Fruit fly (Drosophila melanogaster): ENCODE data around the gene Wnk.

The Wnk gene

DNA sequence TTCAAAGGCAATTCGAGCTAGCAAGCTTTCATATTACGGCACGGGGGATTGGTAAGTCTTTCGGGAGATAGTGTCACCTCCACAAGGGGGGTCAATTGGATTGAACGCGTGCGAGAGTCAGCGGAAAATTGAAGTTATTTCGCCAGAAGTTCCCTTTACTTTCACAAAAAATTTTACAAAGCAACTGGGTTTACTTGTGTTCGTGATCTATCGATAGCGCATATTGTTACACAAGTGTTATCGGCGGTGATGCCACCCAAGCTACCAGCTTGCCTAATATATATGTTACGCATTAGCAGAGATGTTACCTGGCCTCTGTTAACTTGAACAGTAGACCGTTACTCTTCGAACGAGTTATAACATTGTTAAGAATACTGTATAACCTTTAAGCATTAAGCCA lies at the start of gene Wnk:
Gene Wnk (minus strand): TSS at position 177 of the 400 bp plus-strand sequence.
- TF ChIP-seq pan (optimal IDR thresholded peaks at IDR 0.05) = no peak
- TF ChIP-seq usp (GFP tag; optimal IDR thresholded peaks at IDR 0.05) = no peak
- no peak for TF ChIP-seq CG8478 (optimal IDR thresholded peaks at IDR 0.05)
- TF ChIP-seq EcR (GFP tag; optimal IDR thresholded peaks at IDR 0.05) = no peak
- TF ChIP-seq psq (optimal IDR thresholded peaks at IDR 0.05) = no peak
- TF ChIP-seq Dll (optimal IDR thresholded peaks at IDR 0.05) = no peak

DNA sequence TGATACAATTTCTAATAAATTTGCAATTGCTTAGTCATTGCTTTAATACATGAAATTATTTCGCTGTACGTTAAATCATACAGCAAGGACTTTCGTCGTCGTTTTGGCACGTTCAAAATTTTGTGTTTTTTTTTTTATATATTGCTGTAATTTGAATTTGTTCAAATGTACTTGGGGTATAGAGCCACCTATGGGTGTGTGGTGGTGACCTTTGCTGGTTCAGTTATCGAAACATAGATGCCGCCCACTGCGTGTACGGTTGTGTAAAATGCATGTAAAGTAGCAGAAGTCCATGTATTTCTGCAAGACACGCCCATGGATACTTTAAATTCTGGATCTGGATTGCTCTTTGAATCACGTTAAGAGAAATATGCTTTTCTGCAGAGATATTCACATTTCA lies 49.5 kb upstream of the Wnk start:
- TF ChIP-seq usp (GFP tag; optimal IDR thresholded peaks at IDR 0.05) = no peak
- no peak for TF ChIP-seq Dll (optimal IDR thresholded peaks at IDR 0.05)
- TF ChIP-seq psq (optimal IDR thresholded peaks at IDR 0.05) = no peak
- no peak for TF ChIP-seq CG8478 (optimal IDR thresholded peaks at IDR 0.05)
- no peak for TF ChIP-seq EcR (GFP tag; optimal IDR thresholded peaks at IDR 0.05)
- TF ChIP-seq pan (optimal IDR thresholded peaks at IDR 0.05) = no peak

DNA sequence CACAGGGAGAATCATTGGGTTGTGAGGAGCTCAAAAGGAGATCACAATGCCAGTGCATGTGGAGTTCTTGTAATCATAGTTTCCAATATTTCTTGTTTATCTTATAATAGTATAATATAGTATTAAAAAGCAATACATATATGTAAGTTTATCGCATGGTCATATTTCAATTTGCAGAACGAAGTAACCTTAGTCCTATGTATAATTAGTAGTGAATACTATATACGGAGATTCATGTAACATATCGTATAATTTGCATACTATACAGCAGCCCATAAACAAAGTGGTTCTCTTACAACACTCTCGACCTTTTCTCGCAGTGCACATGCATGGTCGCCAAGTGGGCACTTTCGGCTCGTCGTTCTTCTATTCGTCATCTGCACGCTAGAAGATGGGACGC lies 47.5 kb upstream of the Wnk start:
- TF ChIP-seq EcR (GFP tag; optimal IDR thresholded peaks at IDR 0.05) (no peak), usp (GFP tag; optimal IDR thresholded peaks at IDR 0.05) (no peak), Dll (optimal IDR thresholded peaks at IDR 0.05) (no peak), CG8478 (optimal IDR thresholded peaks at IDR 0.05) (no peak), pan (optimal IDR thresholded peaks at IDR 0.05) (no peak), psq (optimal IDR thresholded peaks at IDR 0.05) (no peak)

DNA sequence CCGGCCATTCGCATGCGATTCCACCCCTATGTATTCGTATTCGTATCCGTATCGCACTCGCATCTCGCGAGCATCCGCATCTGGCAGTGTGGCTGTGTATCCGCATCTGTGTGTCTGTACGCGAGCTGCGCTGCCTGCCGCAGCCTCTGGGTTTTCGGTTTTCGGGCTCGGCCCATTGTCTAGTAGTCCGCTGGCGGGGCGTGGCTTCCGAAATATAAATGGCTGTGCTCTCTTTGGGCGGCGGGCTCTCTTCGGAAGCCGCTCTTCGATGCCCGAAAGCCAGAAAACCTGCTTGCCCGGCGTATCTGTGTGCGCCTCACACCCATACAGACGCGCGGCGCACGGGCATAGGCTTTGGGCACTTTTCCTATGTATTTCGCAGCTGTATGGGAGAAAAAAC lies 43.6 kb upstream of the Wnk start:
- TF ChIP-seq CG8478 (optimal IDR thresholded peaks at IDR 0.05) = no peak
- TF ChIP-seq usp (GFP tag; optimal IDR thresholded peaks at IDR 0.05) = no peak
- no peak for TF ChIP-seq EcR (GFP tag; optimal IDR thresholded peaks at IDR 0.05)
- TF ChIP-seq psq (optimal IDR thresholded peaks at IDR 0.05) = no peak
- TF ChIP-seq pan (optimal IDR thresholded peaks at IDR 0.05) = no peak
- no peak for TF ChIP-seq Dll (optimal IDR thresholded peaks at IDR 0.05)

DNA sequence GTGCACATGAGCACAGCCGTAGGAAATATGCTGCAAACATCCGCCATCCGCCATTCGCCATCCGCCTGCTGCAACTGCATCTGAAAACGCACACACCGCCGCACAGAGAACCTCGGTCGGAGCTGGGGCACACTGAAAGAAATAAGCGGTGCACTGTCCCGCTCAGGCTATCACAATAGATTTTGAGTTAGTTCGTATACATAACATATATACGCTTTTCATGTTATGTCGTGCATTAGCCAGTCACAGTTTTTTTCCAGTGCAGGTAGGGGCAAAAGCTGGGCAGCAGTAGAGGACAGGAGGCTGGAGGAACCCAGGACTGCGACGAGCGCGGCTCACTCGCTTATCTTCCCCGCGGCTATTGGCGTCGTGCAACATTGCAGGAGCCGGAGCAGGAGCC lies 39.7 kb upstream of the Wnk start:
- no peak for TF ChIP-seq usp (GFP tag; optimal IDR thresholded peaks at IDR 0.05)
- TF ChIP-seq pan (optimal IDR thresholded peaks at IDR 0.05) = no peak
- TF ChIP-seq CG8478 (optimal IDR thresholded peaks at IDR 0.05) = no peak

DNA sequence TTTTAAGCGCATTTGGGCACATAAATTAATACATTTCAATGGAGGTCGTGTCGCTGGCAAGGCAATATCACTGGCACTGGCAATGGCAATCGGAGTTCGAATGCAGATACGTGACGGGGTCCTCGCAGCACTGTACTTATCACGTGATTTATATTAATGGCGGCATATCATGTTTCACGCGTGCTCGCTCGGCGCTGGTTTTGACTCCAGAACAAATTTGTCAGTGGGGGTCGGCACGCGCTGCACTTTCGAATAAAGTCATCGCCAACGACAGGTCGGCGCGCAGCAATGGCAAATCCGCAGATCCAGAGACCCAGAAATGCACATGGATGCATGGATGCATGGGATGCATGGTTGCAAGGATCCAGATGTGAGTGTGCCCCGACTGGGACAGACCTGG lies 36.5 kb upstream of the Wnk start:
- TF ChIP-seq CG8478 (optimal IDR thresholded peaks at IDR 0.05) (no peak), EcR (GFP tag; optimal IDR thresholded peaks at IDR 0.05) (no peak), Dll (optimal IDR thresholded peaks at IDR 0.05) (no peak), usp (GFP tag; optimal IDR thresholded peaks at IDR 0.05) (no peak), pan (optimal IDR thresholded peaks at IDR 0.05) (no peak), psq (optimal IDR thresholded peaks at IDR 0.05) (no peak)

DNA sequence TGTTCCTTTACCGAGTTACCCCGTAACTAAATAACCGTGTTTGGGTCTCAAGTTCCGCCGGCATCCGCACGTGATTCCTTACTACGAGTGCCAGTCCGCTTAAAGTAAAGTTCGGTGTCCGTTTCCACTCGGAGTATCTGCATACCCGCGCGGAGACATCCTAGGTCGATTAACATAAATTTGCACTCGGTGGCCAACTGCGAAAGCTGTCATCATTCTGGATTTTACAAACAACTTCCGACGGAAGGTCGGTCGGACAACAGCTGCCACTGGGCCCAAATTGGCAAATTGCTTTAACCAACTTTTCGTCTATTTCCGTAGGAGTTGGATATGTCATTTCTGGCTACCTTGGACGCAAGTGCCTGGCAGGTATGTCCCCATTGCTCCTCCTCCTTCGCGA lies 31.8 kb upstream of the Wnk start, which contains the start of gene TfAP-2:
Gene TfAP-2 (plus strand): TSS at position 301 of the 400 bp plus-strand sequence.
- TF ChIP-seq CG8478 (optimal IDR thresholded peaks at IDR 0.05) (no peak), EcR (GFP tag; optimal IDR thresholded peaks at IDR 0.05) (no peak), Dll (optimal IDR thresholded peaks at IDR 0.05) (no peak), psq (optimal IDR thresholded peaks at IDR 0.05) (no peak)

DNA sequence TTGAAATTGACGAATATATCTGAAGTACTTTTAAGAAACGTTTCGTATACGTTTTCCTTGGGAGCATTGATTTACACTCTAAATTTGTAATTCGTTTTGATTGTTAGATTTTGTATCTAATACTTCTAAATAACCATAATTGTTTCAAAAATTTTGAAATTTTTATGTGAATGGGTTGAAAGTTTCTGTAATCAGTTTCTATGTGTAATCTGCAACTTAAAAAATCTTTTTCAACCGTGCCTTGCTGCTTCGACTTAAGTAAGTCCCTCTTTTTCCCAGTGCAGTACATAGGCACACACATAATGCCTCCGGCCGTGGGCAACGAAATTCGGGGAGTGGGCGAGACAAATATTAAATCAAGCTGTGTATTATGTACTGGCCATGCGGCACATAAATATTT lies 30.7 kb upstream of the Wnk start:
- no peak for TF ChIP-seq usp (GFP tag; optimal IDR thresholded peaks at IDR 0.05)
- no peak for TF ChIP-seq pan (optimal IDR thresholded peaks at IDR 0.05)
- TF ChIP-seq EcR (GFP tag; optimal IDR thresholded peaks at IDR 0.05) = no peak
- no peak for TF ChIP-seq Dll (optimal IDR thresholded peaks at IDR 0.05)
- no peak for TF ChIP-seq CG8478 (optimal IDR thresholded peaks at IDR 0.05)
- no peak for TF ChIP-seq psq (optimal IDR thresholded peaks at IDR 0.05)

DNA sequence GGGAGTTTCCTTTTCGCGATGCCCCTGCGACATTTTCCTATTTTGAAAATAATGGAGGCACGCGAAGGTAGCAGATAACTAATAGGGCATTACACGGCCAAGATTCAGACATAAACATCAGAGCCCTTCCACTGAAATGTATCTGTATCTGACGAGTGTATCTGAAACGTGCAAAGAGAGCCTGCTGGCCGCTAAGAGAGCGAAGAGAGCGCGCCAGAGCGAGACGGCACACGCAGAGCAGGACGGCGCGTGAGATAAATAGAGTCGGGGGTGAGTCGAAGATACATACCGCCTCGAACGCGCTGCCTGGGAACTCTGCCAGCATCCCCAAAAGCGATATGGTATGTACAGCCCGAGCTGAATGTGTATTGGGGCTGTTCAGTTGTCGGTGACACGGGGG lies 30.0 kb upstream of the Wnk start:
- no peak for TF ChIP-seq EcR (GFP tag; optimal IDR thresholded peaks at IDR 0.05)
- no peak for TF ChIP-seq Dll (optimal IDR thresholded peaks at IDR 0.05)
- TF ChIP-seq usp (GFP tag; optimal IDR thresholded peaks at IDR 0.05) = no peak
- no peak for TF ChIP-seq pan (optimal IDR thresholded peaks at IDR 0.05)
- no peak for TF ChIP-seq psq (optimal IDR thresholded peaks at IDR 0.05)
- no peak for TF ChIP-seq CG8478 (optimal IDR thresholded peaks at IDR 0.05)

DNA sequence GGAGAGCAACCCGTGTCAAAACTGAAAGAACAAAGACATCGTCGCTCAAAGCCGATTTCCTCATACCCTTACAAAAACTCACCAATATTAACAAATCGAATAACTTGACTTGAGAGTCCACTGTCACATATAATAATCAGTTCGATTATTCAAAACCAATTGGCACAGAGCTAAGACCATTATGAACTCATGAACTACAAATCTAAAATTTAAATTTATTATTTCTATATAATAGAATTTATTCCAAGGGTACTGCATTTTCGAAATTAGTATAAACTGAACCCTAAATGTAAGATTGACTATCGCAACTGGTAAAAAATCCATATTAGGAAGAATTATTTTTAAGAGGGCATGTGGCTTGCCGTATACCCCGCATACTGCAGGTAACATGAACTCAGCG lies 27.3 kb upstream of the Wnk start:
- no peak for TF ChIP-seq Dll (optimal IDR thresholded peaks at IDR 0.05)

DNA sequence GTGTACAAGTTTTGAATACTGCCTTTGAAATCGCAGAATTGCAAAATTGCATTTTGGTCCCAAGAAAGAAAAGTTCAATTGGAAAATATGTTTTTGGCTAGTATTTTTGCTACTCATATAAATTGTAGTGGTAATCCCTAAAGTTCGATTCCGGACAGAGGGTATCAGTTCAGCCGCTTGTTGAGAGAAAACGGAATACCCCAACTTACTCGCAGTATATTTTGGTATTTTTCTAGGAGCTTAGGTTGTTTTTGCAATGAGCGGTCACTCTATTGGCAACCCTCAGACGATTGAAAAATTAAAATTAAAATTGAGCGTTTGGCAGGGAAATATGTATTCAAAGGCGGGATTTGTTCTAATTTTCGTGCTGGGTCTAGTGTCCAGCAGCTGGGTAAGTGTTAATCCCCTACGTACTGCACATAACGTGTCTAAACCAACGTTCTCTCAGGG lies 19.6 kb upstream of the Wnk start:
- no peak for TF ChIP-seq psq (optimal IDR thresholded peaks at IDR 0.05)
- TF ChIP-seq pan (optimal IDR thresholded peaks at IDR 0.05) = no peak
- TF ChIP-seq EcR (GFP tag; optimal IDR thresholded peaks at IDR 0.05) = no peak
- TF ChIP-seq CG8478 (optimal IDR thresholded peaks at IDR 0.05) = no peak
- TF ChIP-seq usp (GFP tag; optimal IDR thresholded peaks at IDR 0.05) = no peak
- TF ChIP-seq Dll (optimal IDR thresholded peaks at IDR 0.05) = no peak

DNA sequence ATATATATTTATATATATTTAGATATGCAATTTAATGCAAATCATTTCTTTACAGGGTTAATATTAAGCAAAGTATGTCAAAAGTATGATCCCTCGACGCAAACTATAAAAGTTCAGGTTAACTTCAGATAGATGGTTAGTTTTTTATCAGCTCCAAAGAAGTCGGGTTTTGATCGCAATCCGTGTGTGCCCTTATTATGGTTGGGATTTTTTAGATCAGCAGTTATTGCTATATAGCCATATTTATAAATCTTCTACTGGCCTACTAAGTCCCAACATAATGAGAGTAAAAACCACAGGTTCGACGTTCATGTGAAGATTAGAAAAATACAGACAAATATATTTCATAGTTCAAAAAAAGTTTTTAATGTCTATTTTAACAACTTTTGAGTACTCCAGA lies 19.1 kb upstream of the Wnk start, which contains the start of gene EMC10:
Gene EMC10 (plus strand): TSS at position 301 of the 400 bp plus-strand sequence.
- TF ChIP-seq CG8478 (optimal IDR thresholded peaks at IDR 0.05) (no peak), psq (optimal IDR thresholded peaks at IDR 0.05) (no peak), EcR (GFP tag; optimal IDR thresholded peaks at IDR 0.05) (no peak), Dll (optimal IDR thresholded peaks at IDR 0.05) (no peak), usp (GFP tag; optimal IDR thresholded peaks at IDR 0.05) (no peak), pan (optimal IDR thresholded peaks at IDR 0.05) (no peak)

DNA sequence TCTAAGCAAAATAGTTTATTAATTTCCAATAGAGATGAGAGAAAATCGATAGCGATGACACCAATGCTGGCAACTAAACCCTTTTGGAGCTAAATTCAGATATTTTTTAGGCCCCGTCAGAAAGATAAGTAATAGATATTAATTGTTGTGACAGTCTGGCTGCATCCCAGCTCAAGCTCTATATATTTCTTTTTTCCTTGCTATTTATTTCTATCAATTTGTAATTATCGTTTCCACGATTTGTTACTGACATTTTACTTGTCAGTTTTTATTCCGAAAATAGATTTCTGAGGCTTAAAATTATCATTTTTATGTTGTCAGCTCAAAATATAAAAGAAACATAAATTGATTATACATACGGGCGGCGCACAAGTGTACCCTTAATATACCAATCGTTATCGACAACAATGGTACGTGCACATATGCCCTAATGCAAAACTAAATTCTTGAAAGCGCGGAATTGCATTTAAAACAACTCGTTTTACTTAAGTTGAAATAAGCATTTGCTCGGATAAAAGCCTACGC lies 14.2 kb upstream of the Wnk start, which contains the start of the genes CRIF and SMC5:
Gene CRIF (minus strand): TSS at position 51 of the 525 bp plus-strand sequence.
Gene SMC5 (plus strand): TSS at position 329 of the 525 bp plus-strand sequence.
- no peak for TF ChIP-seq pan (optimal IDR thresholded peaks at IDR 0.05)
- no peak for TF ChIP-seq psq (optimal IDR thresholded peaks at IDR 0.05)
- no peak for TF ChIP-seq Dll (optimal IDR thresholded peaks at IDR 0.05)
- no peak for TF ChIP-seq usp (GFP tag; optimal IDR thresholded peaks at IDR 0.05)
- TF ChIP-seq CG8478 (optimal IDR thresholded peaks at IDR 0.05) = no peak
- TF ChIP-seq EcR (GFP tag; optimal IDR thresholded peaks at IDR 0.05) = no peak

Data from whole organism.